Worm (Caenorhabditis elegans) whole organism, L4 larva: ENCODE results near the gene rsp-2.

ENCODE experiments used
- D1046.2 ChIP-seq: fragments of 200-800 bp; sonication (Bioruptor generic); IDR thresholded peaks from 2 replicates; pipeline ENCODE4 v1.3.6; 2022; ENCODE audit warnings: missing genetic modification characterization, missing compliant biosample characterization
- F37D6.2 ChIP-seq: sonication (generic microtip); optimal IDR thresholded peaks from 2 replicates; lab custom pipeline; 2016; ENCODE audit warnings: mild to moderate bottlenecking, missing genetic modification characterization, missing compliant biosample characterization
- F44E2.7 ChIP-seq: fragments of 200-800 bp; sonication (Bioruptor generic); IDR thresholded peaks from 2 replicates; pipeline ENCODE4 v2.1.2; 2022; ENCODE audit warnings: missing genetic modification characterization, missing compliant biosample characterization
- F49E8.2 ChIP-seq: sonication (generic microtip); optimal IDR thresholded peaks from 2 replicates; lab custom pipeline; 2016; ENCODE audit warnings: missing compliant biosample characterization, mild to moderate bottlenecking, missing genetic modification characterization, borderline replicate concordance
- Y105C5A.15 ChIP-seq: fragments of 200-800 bp; sonication (Bioruptor generic); IDR thresholded peaks from 2 replicates; pipeline ENCODE4 v1.3.6; 2022; ENCODE audit warnings: missing genetic modification characterization, missing compliant biosample characterization
- Y5F2A.4 ChIP-seq: fragments of 200-800 bp; sonication (Bioruptor generic); optimal IDR thresholded peaks from 2 replicates; lab custom pipeline; 2018; ENCODE audit warnings: mild to moderate bottlenecking, missing genetic modification characterization, missing compliant biosample characterization
- aha-1 ChIP-seq: fragments of 150-350 bp; peaks from one replicate; lab custom pipeline; 2014; ENCODE audit warnings: missing biosample characterization, missing genetic modification characterization
- aly-2 ChIP-seq: sonication (generic microtip); optimal IDR thresholded peaks from 2 replicates; lab custom pipeline; 2018; ENCODE audit warnings: missing biosample characterization, missing genetic modification characterization
- ama-1 ChIP-seq: fragments of 150-350 bp; optimal IDR thresholded peaks from 2 replicates; lab custom pipeline; 2014; ENCODE audit warnings: inconsistent platforms, mixed read lengths
- attf-4 ChIP-seq: sonication (generic microtip); optimal IDR thresholded peaks from 3 replicates; lab custom pipeline; 2017; ENCODE audit warnings: missing biosample characterization, missing genetic modification characterization
- ceh-28 ChIP-seq: fragments of 150-350 bp; optimal IDR thresholded peaks from 2 replicates; lab custom pipeline; 2014; ENCODE audit warnings: missing biosample characterization, missing genetic modification reagents, missing genetic modification characterization
- ceh-62 ChIP-seq: sonication (generic microtip); optimal IDR thresholded peaks from 2 replicates; lab custom pipeline; 2017; ENCODE audit warnings: missing biosample characterization, missing genetic modification characterization
- ces-1 ChIP-seq: fragments of 150-350 bp; sonication (generic microtip); optimal IDR thresholded peaks from 4 replicates; lab custom pipeline; 2014; ENCODE audit warnings: missing biosample characterization, missing genetic modification reagents, missing genetic modification characterization
- cey-2 ChIP-seq: sonication (generic microtip); optimal IDR thresholded peaks from 3 replicates; lab custom pipeline; 2017; ENCODE audit warnings: missing genetic modification characterization, mild to moderate bottlenecking, missing compliant biosample characterization, antibody characterized with exemption, borderline replicate concordance; ENCODE audit not compliant: insufficient read depth
- ctbp-1 ChIP-seq: fragments of 200-800 bp; sonication (Bioruptor generic); IDR thresholded peaks from 2 replicates; pipeline ENCODE4 v1.3.6; 2022; ENCODE audit warnings: missing genetic modification reagents, missing genetic modification characterization, missing compliant biosample characterization
- dmd-6 ChIP-seq: fragments of 200-800 bp; sonication (Bioruptor generic); IDR thresholded peaks from 2 replicates; pipeline ENCODE4 v1.3.6; 2022; ENCODE audit warnings: missing genetic modification reagents, missing genetic modification characterization, missing compliant biosample characterization
- dve-1 ChIP-seq: sonication (generic microtip); optimal IDR thresholded peaks from 2 replicates; lab custom pipeline; 2017; ENCODE audit warnings: antibody characterized with exemption, mild to moderate bottlenecking, missing genetic modification characterization, missing compliant biosample characterization; ENCODE audit not compliant: insufficient read depth
- egl-43 ChIP-seq: fragments of 200-800 bp; sonication (Bioruptor generic); IDR thresholded peaks from 2 replicates; pipeline ENCODE4 v1.3.6; 2022; ENCODE audit warnings: missing genetic modification reagents, missing genetic modification characterization, missing compliant biosample characterization
- fos-1 ChIP-seq: fragments of 150-350 bp; optimal IDR thresholded peaks from 2 replicates; lab custom pipeline; 2014; ENCODE audit warnings: missing biosample characterization, missing genetic modification characterization
- gei-8 ChIP-seq: fragments of 200-800 bp; sonication (Bioruptor generic); optimal IDR thresholded peaks from 2 replicates; lab custom pipeline; 2018; ENCODE audit warnings: mild to moderate bottlenecking, missing genetic modification characterization, missing compliant biosample characterization
- hlh-11 ChIP-seq: fragments of 200-800 bp; sonication (Bioruptor generic); optimal IDR thresholded peaks from 2 replicates; lab custom pipeline; 2018; ENCODE audit warnings: mild to moderate bottlenecking, missing genetic modification characterization, missing compliant biosample characterization
- jun-1 ChIP-seq: fragments of 150-350 bp; optimal IDR thresholded peaks from 2 replicates; lab custom pipeline; 2014; ENCODE audit warnings: missing biosample characterization, missing genetic modification reagents, missing genetic modification characterization
- lin-1 ChIP-seq: fragments of 200-800 bp; sonication (Bioruptor generic); IDR thresholded peaks from 2 replicates; pipeline ENCODE4 v1.3.6; 2022; ENCODE audit warnings: missing genetic modification reagents, missing genetic modification characterization, missing compliant biosample characterization
- lin-15B ChIP-seq: fragments of 150-350 bp; sonication (generic microtip); optimal IDR thresholded peaks from 3 replicates; lab custom pipeline; 2014; ENCODE audit warnings: missing biosample characterization, missing genetic modification characterization
- lir-3 ChIP-seq: sonication (generic microtip); optimal IDR thresholded peaks from 2 replicates; lab custom pipeline; 2016; ENCODE audit warnings: mild to moderate bottlenecking, missing genetic modification characterization, missing compliant biosample characterization
- madf-5 ChIP-seq, 2 experiments: fragments of 200-800 bp; sonication (Bioruptor generic); IDR thresholded peaks; 2 replicates each; pipeline ENCODE4 v1.3.6; 2022; ENCODE audit warnings: missing compliant biosample characterization in 2 of 2, missing genetic modification characterization in 2 of 2
- mes-2 ChIP-seq: sonication (generic microtip); optimal IDR thresholded peaks from 2 replicates; lab custom pipeline; 2016; ENCODE audit warnings: missing genotype, mild to moderate bottlenecking, missing genetic modification characterization, missing compliant biosample characterization; ENCODE audit not compliant: poor library complexity, severe bottlenecking
- nhr-10 ChIP-seq: fragments of 150-350 bp; optimal IDR thresholded peaks from 2 replicates; lab custom pipeline; 2014; ENCODE audit warnings: missing biosample characterization, missing genetic modification characterization
- nhr-11 ChIP-seq: fragments of 150-350 bp; optimal IDR thresholded peaks from 2 replicates; lab custom pipeline; 2014; ENCODE audit warnings: missing biosample characterization, missing genetic modification characterization
- nhr-28 ChIP-seq: fragments of 150-350 bp; optimal IDR thresholded peaks from 2 replicates; lab custom pipeline; 2014; ENCODE audit warnings: missing biosample characterization, missing genetic modification characterization
- nhr-42 ChIP-seq: fragments of 200-800 bp; sonication (Bioruptor generic); IDR thresholded peaks from 2 replicates; pipeline ENCODE4 v1.3.6; 2022; ENCODE audit warnings: missing genetic modification characterization, missing compliant biosample characterization
- nhr-48 ChIP-seq: sonication (generic microtip); optimal IDR thresholded peaks from 2 replicates; lab custom pipeline; 2016; ENCODE audit warnings: mild to moderate bottlenecking, missing genetic modification characterization, missing compliant biosample characterization
- nhr-77 ChIP-seq: fragments of 150-350 bp; optimal IDR thresholded peaks from 2 replicates; lab custom pipeline; 2014; ENCODE audit warnings: missing biosample characterization, missing genetic modification characterization
- pha-4 ChIP-seq, 2 experiments: fragments of 150-350 bp in 1 of 2; fragments of 200-800 bp in 1 of 2; sonication (Bioruptor generic) in 1 of 2; IDR thresholded peaks in 1 of 2; optimal IDR thresholded peaks in 1 of 2; 2 replicates each; pipeline versions ENCODE4 v1.3.6 to Lab custom; 2014 to 2022; ENCODE audit warnings: missing genetic modification characterization in 2 of 2, missing genetic modification reagents in 2 of 2, missing biosample characterization in 1 of 2, missing compliant biosample characterization in 1 of 2
- rbr-2 ChIP-seq: sonication (generic microtip); optimal IDR thresholded peaks from 2 replicates; lab custom pipeline; 2016; ENCODE audit warnings: missing genotype, missing genetic modification characterization, missing compliant biosample characterization
- saeg-2 ChIP-seq: fragments of 200-800 bp; sonication (Bioruptor generic); IDR thresholded peaks from 2 replicates; pipeline ENCODE4 v1.3.6; 2022; ENCODE audit warnings: missing genetic modification reagents, missing genetic modification characterization, missing compliant biosample characterization
- skn-1 ChIP-seq: fragments of 150-350 bp; optimal IDR thresholded peaks from 2 replicates; lab custom pipeline; 2014; ENCODE audit warnings: missing biosample characterization, missing genetic modification characterization
- snpc-1.2 ChIP-seq: fragments of 200-800 bp; sonication (Bioruptor generic); IDR thresholded peaks from 2 replicates; pipeline ENCODE4 v1.3.6; 2022; ENCODE audit warnings: missing genetic modification reagents, missing genetic modification characterization, missing compliant biosample characterization
- snpc-4 ChIP-seq: fragments of 150-350 bp; optimal IDR thresholded peaks from 2 replicates; lab custom pipeline; 2014; ENCODE audit warnings: missing biosample characterization, missing genetic modification characterization
- spr-3 ChIP-seq: fragments of 200-800 bp; sonication (Bioruptor generic); optimal IDR thresholded peaks from 2 replicates; lab custom pipeline; 2018; ENCODE audit warnings: mild to moderate bottlenecking, missing genetic modification characterization, missing compliant biosample characterization
- unc-62 ChIP-seq, 3 experiments: fragments of 150-350 bp in 1 of 3; sonication (generic microtip); optimal IDR thresholded peaks in 2 of 3; peaks in 1 of 3; 1 replicate in 1 of 3; 2 replicates in 2 of 3; lab custom pipeline; 2014 to 2017; ENCODE audit warnings: missing biosample characterization in 3 of 3, missing genetic modification characterization in 3 of 3, missing genetic modification reagents in 3 of 3, missing genotype in 1 of 3
- vab-7 ChIP-seq: fragments of 200-800 bp; sonication (Bioruptor generic); IDR thresholded peaks from 2 replicates; pipeline ENCODE4 v1.3.6; 2022; ENCODE audit warnings: missing genetic modification reagents, missing genetic modification characterization, missing compliant biosample characterization
- zag-1 ChIP-seq: fragments of 150-350 bp; optimal IDR thresholded peaks from 2 replicates; lab custom pipeline; 2014; ENCODE audit warnings: missing biosample characterization, missing genetic modification characterization
- zfp-2 ChIP-seq: sonication (generic microtip); optimal IDR thresholded peaks from 2 replicates; lab custom pipeline; 2016; ENCODE audit warnings: mild to moderate bottlenecking, missing genetic modification characterization, missing compliant biosample characterization

rsp-2 gene

ce11 chrII:11487999-11488398 is 35.2 kb upstream of the rsp-2 start, which contains the start of gene B0334.13:
TSS of gene B0334.13 (plus strand) at chrII:11488299.
- TF ChIP-seq unc-62 (GFP tag; optimal IDR thresholded peaks at IDR 0.05 in 1 of 2; lab: Kevin White, UChicago) (peak in 1 of 2 experiments; percentile 21), unc-62 (tag; optimal IDR thresholded peaks at IDR 0.05; lab: Kevin White, UChicago) (no peak), lin-1 (GFP tag; lab: Robert Waterston, UW) (no peak), F49E8.2 (tag; lab: Kevin White, UChicago) (no peak)

DNA sequence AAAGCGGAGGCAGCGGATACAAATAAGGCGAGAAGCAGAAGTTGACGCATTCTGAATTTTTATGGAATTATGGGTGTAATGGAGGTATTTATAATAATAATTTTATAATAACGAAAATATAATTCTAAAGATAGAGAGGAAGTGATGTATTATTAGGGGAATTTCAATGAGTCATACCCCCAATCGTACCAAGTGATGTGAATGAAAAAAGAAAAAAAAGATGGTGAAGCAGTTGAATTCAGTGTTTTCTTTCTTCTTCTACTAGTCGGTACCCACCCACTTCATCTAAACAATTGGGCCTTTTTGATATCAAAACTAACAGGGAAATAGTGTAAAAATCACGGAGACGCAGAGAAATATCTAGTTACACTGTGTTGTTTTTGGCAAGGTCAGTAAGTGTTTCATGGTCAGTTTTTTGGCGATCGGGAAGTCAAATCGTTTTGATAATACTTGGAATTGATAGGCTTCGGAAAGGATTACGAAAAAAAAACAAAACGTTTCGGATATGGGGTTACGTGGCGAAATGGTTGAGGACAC is 34.0 kb upstream of the rsp-2 start, which contains the start of gene ttr-18:
ttr-18 (minus strand) TSS at position 51 of the 537 bp plus-strand sequence.
- TF ChIP-seq jun-1 (tag; lab: Kevin White, UChicago) = no peak
- TF ChIP-seq snpc-1.2 (GFP tag; lab: Robert Waterston, UW) = no peak
- peak; percentile 12 for TF ChIP-seq dve-1 (tag; lab: Kevin White, UChicago)
- TF ChIP-seq fos-1 (tag; lab: Kevin White, UChicago) = no peak
- no peak for TF ChIP-seq skn-1 (tag; lab: Kevin White, UChicago)

ce11 chrII:11485200-11485599 is 32.4 kb upstream of the rsp-2 start, which contains the start of gene twk-5:
TSS of gene twk-5 (minus strand) at chrII:11485300.
- no peak for TF ChIP-seq zag-1 (tag; lab: Kevin White, UChicago)
- no peak for TF ChIP-seq vab-7 (GFP tag; lab: Robert Waterston, UW)
- TF ChIP-seq Y5F2A.4 = no peak
- TF ChIP-seq nhr-42 (GFP tag; lab: Robert Waterston, UW) = no peak
- no peak for TF ChIP-seq aly-2
- TF ChIP-seq ama-1 = peak; percentile 73
- TF ChIP-seq, all 104 proteins: peak for 1

ce11 chrII:11484600-11484999 is 31.8 kb upstream of the rsp-2 start:
- peak; percentile 73 for TF ChIP-seq hlh-11 (tag; lab: Kevin White, UChicago)
- peak; percentile 96 for TF ChIP-seq pha-4 (GFP tag; IDR thresholded peaks at IDR 0.05; lab: Robert Waterston, UW)
- no peak for TF ChIP-seq pha-4 (tag; optimal IDR thresholded peaks at IDR 0.05; lab: Kevin White, UChicago)
- TF ChIP-seq ces-1 = no peak
- TF ChIP-seq Y105C5A.15 = peak; percentile 97
- TF ChIP-seq cey-2 (tag; lab: Kevin White, UChicago) = peak; percentile 49
- TF ChIP-seq snpc-4 (tag; lab: Kevin White, UChicago) = no peak
- peak; percentile 98 for TF ChIP-seq aha-1 (tag; lab: Kevin White, UChicago)
- peak; percentile 70 for TF ChIP-seq zfp-2
- peak; percentile 72 for TF ChIP-seq dmd-6 (GFP tag; lab: Robert Waterston, UW)
- peak; percentile 84 for TF ChIP-seq nhr-42 (GFP tag; lab: Robert Waterston, UW)
- TF ChIP-seq F44E2.7 (GFP tag; lab: Robert Waterston, UW) = peak; percentile 96
- TF ChIP-seq ama-1 = no peak
- peak; percentile 87 for TF ChIP-seq rbr-2
- TF ChIP-seq D1046.2 (GFP tag; lab: Robert Waterston, UW) = peak; percentile 95
- no peak for TF ChIP-seq ceh-28 (tag; lab: Kevin White, UChicago)
- TF ChIP-seq spr-3 (GFP tag; lab: Kevin White, UChicago) = peak; percentile 87
- TF ChIP-seq madf-5 (GFP tag; IDR thresholded peaks at IDR 0.05; lab: Robert Waterston, UW) = peak; percentile 82 to 97; a peak in 3 of 4 replicates
- TF ChIP-seq lin-15B (tag; lab: Kevin White, UChicago) = no peak
- TF ChIP-seq mes-2 (tag; lab: Kevin White, UChicago) = peak; percentile 88
- TF ChIP-seq aly-2 = no peak
- peak; percentile 87 for TF ChIP-seq lir-3 (tag; lab: Kevin White, UChicago)
- peak; percentile 99 for TF ChIP-seq egl-43 (GFP tag; lab: Robert Waterston, UW)
- TF ChIP-seq nhr-10 (tag; lab: Kevin White, UChicago) = no peak
- TF ChIP-seq saeg-2 (GFP tag; lab: Robert Waterston, UW) = peak; percentile 93
- peak; percentile 95 for TF ChIP-seq Y5F2A.4
- TF ChIP-seq nhr-48 (tag; lab: Kevin White, UChicago) = peak; percentile 76
- TF ChIP-seq ctbp-1 (GFP tag; lab: Robert Waterston, UW) = peak; percentile 95
- TF ChIP-seq F37D6.2 = peak; percentile 72
- peak; percentile 64 for TF ChIP-seq nhr-77 (tag; lab: Kevin White, UChicago)
- TF ChIP-seq lin-1 (GFP tag; lab: Robert Waterston, UW) = peak; percentile 92
- no peak for TF ChIP-seq nhr-28 (tag; lab: Kevin White, UChicago)
- no peak for TF ChIP-seq ceh-62
- TF ChIP-seq gei-8 (GFP tag; lab: Kevin White, UChicago) = peak; percentile 84
- no peak for TF ChIP-seq nhr-11
- no peak for TF ChIP-seq attf-4 (tag; lab: Kevin White, UChicago)
